Fruit fly (Drosophila melanogaster): ENCODE data around the gene CG6149.

DNA sequence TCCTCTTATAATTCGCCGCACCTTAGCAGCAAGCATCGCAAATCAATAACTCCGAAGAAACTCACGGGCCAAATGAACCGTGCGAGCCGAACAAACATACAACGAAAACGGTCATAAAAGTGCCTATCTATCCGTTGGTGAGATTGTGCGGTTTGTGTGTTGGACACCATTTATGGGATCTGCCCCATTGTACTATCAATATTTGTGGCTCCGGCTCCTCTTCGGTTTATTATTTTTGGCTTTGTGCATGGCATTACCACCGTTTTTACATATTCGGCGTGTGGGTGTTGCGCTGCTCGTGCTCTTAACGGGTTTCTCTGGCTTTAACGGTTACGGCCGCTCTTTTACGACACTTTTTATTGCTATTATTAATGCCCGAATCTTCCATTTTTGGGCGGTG is 15.9 kb downstream of the CG6149 start:
- TF ChIP-seq psq (optimal IDR thresholded peaks at IDR 0.05) = no peak
- no peak for TF ChIP-seq h (optimal IDR thresholded peaks at IDR 0.05)
- TF ChIP-seq ttk (optimal IDR thresholded peaks at IDR 0.05) = no peak
- no peak for TF ChIP-seq Sin3A (optimal IDR thresholded peaks at IDR 0.05)
- TF ChIP-seq insv (optimal IDR thresholded peaks at IDR 0.05) = no peak
- TF ChIP-seq Myc (optimal IDR thresholded peaks at IDR 0.05) = no peak
